Worm (Caenorhabditis elegans) whole organism, early embryonic: ENCODE measurements around the gene rab-6.1.

Experiments
- B0310.2 ChIP-seq: sonication (generic microtip); optimal IDR thresholded peaks from 2 replicates; lab custom pipeline; 2016; ENCODE audit warnings: mild to moderate bottlenecking, missing genetic modification characterization, missing compliant biosample characterization
- F13C5.2 ChIP-seq: sonication (generic microtip); optimal IDR thresholded peaks from 2 replicates; lab custom pipeline; 2017; ENCODE audit warnings: mild to moderate bottlenecking, missing genetic modification characterization, inconsistent platforms, missing compliant biosample characterization
- aly-1 ChIP-seq: sonication (generic microtip); optimal IDR thresholded peaks from 2 replicates; lab custom pipeline; 2016; ENCODE audit warnings: missing genetic modification characterization, missing compliant biosample characterization
- ama-1 ChIP-seq: fragments of 150-350 bp; optimal IDR thresholded peaks from 2 replicates; lab custom pipeline; 2014
- flt-1 ChIP-seq: fragments of 200-800 bp; sonication (Bioruptor generic); IDR thresholded peaks from 2 replicates; pipeline ENCODE4 v1.3.6; 2022; ENCODE audit warnings: missing genetic modification characterization, missing compliant biosample characterization
- hnd-1 ChIP-seq: sonication (generic microtip); optimal IDR thresholded peaks from 2 replicates; lab custom pipeline; 2016; ENCODE audit warnings: missing genetic modification characterization, missing compliant biosample characterization
- pes-1 ChIP-seq: fragments of 200-800 bp; sonication (Bioruptor generic); IDR thresholded peaks from 2 replicates; pipeline ENCODE4 v1.3.6; 2022; ENCODE audit warnings: missing genetic modification reagents, missing genetic modification characterization, missing compliant biosample characterization
- tbx-37 ChIP-seq: fragments of 200-800 bp; sonication (Bioruptor generic); conservative IDR thresholded peaks from 2 replicates; pipeline ENCODE4 v1.3.6; 2022; ENCODE audit warnings: missing genetic modification reagents, missing genetic modification characterization, missing compliant biosample characterization
- tra-4 ChIP-seq: sonication (generic microtip); optimal IDR thresholded peaks from 2 replicates; lab custom pipeline; 2017; ENCODE audit warnings: missing genetic modification characterization, missing compliant biosample characterization

- TF ChIP-seq B0310.2 (no peak), pes-1 (no peak), flt-1 (GFP tag; lab: Robert Waterston, UW) (no peak), aly-1 (no peak), ama-1 (lab: Kevin White, UChicago) (no peak), F13C5.2 (no peak), hnd-1 (tag; lab: Kevin White, UChicago) (no peak), tra-4 (tag; lab: Kevin White, UChicago) (no peak), tbx-37 (GFP tag; lab: Robert Waterston, UW) (no peak)
These were observed 48.8 kb upstream of the rab-6.1 start, which contains the start of gene cls-2 for ce11 chrIII:9054414-9055147.
